Worm (Caenorhabditis elegans): Measurements from ENCODE around the gene C35C5.9.

DNA sequence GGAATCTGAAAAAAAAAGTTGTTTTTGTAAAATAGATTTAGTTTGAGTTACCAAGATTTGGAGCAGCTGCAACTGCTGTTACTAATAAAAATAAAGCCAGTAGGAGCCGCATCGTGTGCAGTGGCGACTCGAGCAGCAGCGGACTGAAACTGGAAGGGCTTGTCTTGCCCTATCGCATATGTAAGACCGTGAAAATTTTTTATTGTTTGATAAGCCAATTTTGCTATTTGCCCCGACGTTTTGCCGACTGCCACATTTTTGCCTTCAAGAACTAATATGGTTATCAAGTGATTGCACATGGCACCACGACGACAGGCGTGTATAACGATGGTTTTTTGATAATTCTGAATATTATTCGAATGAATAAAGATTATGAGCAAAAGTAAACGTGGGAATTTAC, 36.6 kb upstream of the C35C5.9 start, which contains the start of gene T25C12.3:
- TF ChIP-seq ces-1 (GFP tag; optimal IDR thresholded peaks at IDR 0.05) (no peak), nhr-237 (tag; optimal IDR thresholded peaks at IDR 0.05) (no peak), drap-1 (GFP tag; optimal IDR thresholded peaks at IDR 0.05) (no peak), unc-39 (tag; optimal IDR thresholded peaks at IDR 0.05) (no peak), snpc-4 (tag; optimal IDR thresholded peaks at IDR 0.05) (no peak), unc-62 (GFP tag; optimal IDR thresholded peaks at IDR 0.05) (no peak), elt-1 (tag; optimal IDR thresholded peaks at IDR 0.05; ENCODE audit: borderline replicate concordance, insufficient read depth) (no peak), nhr-76 (tag; optimal IDR thresholded peaks at IDR 0.05) (no peak), elt-3 (tag; optimal IDR thresholded peaks at IDR 0.05) (no peak), nhr-28 (tag; optimal IDR thresholded peaks at IDR 0.05) (no peak), sptf-1 (tag; optimal IDR thresholded peaks at IDR 0.05) (no peak)

All from whole organism, mixed stage, embryonic.